Fruit fly (Drosophila melanogaster): ENCODE data around the gene IntS4.

IntS4 gene

DNA sequence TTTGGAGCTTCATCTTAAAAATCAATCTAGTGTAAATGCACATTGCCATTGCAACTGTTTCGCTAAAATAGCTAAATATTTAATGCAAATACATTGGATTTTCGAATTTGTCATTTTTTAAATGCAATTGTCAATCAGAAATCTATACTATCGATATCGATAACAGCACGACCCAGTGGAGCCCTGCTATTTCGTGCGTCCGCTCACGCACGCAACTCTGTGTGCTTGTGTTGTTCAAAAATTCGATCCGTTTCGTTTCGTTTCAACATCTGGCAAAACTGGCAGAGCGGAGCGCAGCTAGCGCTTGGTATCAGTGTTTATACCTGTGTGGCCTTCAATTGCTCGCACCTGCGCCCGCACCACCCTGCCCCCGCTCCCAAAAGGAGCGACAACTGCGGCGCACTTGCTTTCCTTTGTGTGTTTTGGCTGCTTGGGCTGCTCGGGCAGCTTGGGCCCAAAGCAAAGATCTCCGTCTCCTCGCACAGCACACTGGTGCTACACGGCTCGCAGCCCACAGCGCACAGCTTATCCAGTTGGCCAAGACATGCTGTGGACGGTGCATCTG is 30.1 kb upstream of the IntS4 start, which contains the start of gene CG12081:
Gene CG12081 (plus strand): TSS at position 205 of the 565 bp plus-strand sequence.
- TF ChIP-seq CG5204 (GFP tag; optimal IDR thresholded peaks at IDR 0.05) (no peak), CG12768 (GFP tag; optimal IDR thresholded peaks at IDR 0.05) (no peak), Crg-1 (GFP tag; optimal IDR thresholded peaks at IDR 0.05) (no peak), CG7045 (GFP tag; optimal IDR thresholded peaks at IDR 0.05) (no peak), bab1 (GFP tag; optimal IDR thresholded peaks at IDR 0.05) (peak; percentile 50), Mnt (GFP tag; optimal IDR thresholded peaks at IDR 0.05) (peak; percentile 51), CG14711 (tag; optimal IDR thresholded peaks at IDR 0.05) (peak; percentile 25), CG33017 (tag; optimal IDR thresholded peaks at IDR 0.05) (no peak), cic (GFP tag; optimal IDR thresholded peaks at IDR 0.05) (no peak), ovo (GFP tag; optimal IDR thresholded peaks at IDR 0.05) (no peak), Clk (GFP tag; optimal IDR thresholded peaks at IDR 0.05) (no peak), CG1620 (GFP tag; optimal IDR thresholded peaks at IDR 0.05) (peak; percentile 30), CG7101 (tag; optimal IDR thresholded peaks at IDR 0.05) (peak; percentile 11), kay (GFP tag; ENCODE audit: borderline replicate concordance) (no peak), pad (GFP tag; optimal IDR thresholded peaks at IDR 0.05) (no peak), tj (GFP tag; optimal IDR thresholded peaks at IDR 0.05) (no peak), toe (GFP tag; optimal IDR thresholded peaks at IDR 0.05) (no peak), Hr96 (GFP tag; optimal IDR thresholded peaks at IDR 0.05) (no peak), CG11617 (GFP tag; optimal IDR thresholded peaks at IDR 0.05) (no peak), cnc (optimal IDR thresholded peaks at IDR 0.05) (no peak)

DNA sequence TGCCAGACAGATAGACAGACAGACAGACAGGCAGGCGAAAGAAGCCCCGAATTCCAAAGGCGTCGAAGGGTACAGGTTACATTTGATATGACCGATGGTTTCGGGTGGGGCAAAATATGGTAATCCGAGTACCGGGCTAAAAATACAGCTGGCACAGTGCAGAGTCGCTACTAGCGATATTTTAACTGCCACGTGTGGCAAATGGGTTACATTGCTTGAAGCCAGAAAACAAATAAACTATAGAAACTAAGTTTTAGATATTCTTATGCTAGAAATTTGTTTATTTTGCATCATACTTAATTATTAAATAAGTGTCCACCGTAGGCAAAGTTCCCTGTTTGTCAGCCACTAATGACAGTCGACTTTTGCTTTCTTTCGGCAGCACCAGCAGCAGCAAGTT is 24.6 kb upstream of the IntS4 start:
- TF ChIP-seq CG14711 (tag; optimal IDR thresholded peaks at IDR 0.05) = no peak

DNA sequence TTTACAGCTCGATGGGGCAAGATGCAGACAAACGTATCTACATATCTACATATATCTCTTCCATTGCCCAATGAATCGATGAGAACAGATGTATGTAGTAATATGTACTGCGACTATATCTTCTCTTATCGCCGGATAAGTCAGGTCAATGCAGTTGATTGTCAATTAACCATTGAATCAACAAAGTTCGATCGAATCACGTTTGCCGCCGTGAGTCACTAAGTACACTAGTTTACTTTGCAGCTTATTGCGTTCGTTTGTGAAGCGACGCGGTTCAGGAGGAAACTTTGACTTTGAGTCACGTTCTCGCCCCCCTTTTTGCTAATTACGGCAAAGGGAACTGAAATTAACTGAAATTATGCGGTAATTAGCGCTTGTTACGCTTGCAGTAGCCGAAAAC is 22.2 kb upstream of the IntS4 start:
- no peak for TF ChIP-seq kay (GFP tag; ENCODE audit: borderline replicate concordance)
- TF ChIP-seq ovo (GFP tag; optimal IDR thresholded peaks at IDR 0.05) = peak; percentile 22
- no peak for TF ChIP-seq CG33017 (tag; optimal IDR thresholded peaks at IDR 0.05)
- no peak for TF ChIP-seq Mnt (GFP tag; optimal IDR thresholded peaks at IDR 0.05)
- no peak for TF ChIP-seq cic (GFP tag; optimal IDR thresholded peaks at IDR 0.05)

DNA sequence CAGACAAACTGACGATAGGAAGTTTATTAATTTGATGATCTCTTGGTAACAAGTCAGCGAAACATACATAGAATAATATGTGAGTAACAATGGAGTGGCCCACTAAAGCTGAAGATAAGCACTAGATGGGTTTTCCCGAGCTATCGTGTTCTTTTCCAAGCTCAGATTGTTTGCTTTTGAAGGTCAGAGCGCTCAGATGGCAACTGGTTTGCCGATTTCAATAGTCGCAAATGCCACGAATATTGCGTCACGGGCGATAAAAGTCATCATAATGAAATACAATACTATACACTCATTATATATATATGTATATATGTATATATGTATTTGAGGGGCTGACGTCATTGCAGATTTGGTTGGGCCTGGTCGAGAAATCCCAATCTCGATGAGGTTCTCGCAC is 21.3 kb upstream of the IntS4 start:
- TF ChIP-seq kay (GFP tag; ENCODE audit: borderline replicate concordance) = no peak

DNA sequence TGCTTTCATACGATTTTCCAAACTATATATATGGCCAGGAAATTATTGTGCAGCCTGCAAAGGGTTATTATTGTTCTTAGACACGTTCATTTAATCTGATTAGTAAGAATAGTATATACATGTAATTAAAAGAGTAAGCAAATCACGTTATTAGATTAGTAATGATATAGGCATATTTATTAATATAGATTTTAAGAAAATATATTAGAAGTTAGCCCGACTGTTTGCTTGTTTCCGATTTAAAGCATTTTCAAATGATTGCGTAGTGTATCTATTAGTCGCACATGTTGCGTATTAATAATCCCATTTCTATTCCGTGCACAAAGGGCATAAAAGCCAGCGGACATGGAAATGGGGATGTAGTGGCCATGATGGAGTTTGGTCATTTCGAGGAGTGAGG is 20.5 kb upstream of the IntS4 start:
- TF ChIP-seq bab1 (GFP tag; optimal IDR thresholded peaks at IDR 0.05) = no peak
- TF ChIP-seq CG33017 (tag; optimal IDR thresholded peaks at IDR 0.05) = no peak
- no peak for TF ChIP-seq kay (GFP tag; ENCODE audit: borderline replicate concordance)
- TF ChIP-seq CG7101 (tag; optimal IDR thresholded peaks at IDR 0.05) = no peak
- no peak for TF ChIP-seq ovo (GFP tag; optimal IDR thresholded peaks at IDR 0.05)
- TF ChIP-seq CG1620 (GFP tag; optimal IDR thresholded peaks at IDR 0.05) = no peak
- no peak for TF ChIP-seq Mnt (GFP tag; optimal IDR thresholded peaks at IDR 0.05)
- no peak for TF ChIP-seq CG7045 (GFP tag; optimal IDR thresholded peaks at IDR 0.05)
- no peak for TF ChIP-seq cic (GFP tag; optimal IDR thresholded peaks at IDR 0.05)
- no peak for TF ChIP-seq CG5204 (GFP tag; optimal IDR thresholded peaks at IDR 0.05)
- no peak for TF ChIP-seq CG12768 (GFP tag; optimal IDR thresholded peaks at IDR 0.05)
- no peak for TF ChIP-seq Clk (GFP tag; optimal IDR thresholded peaks at IDR 0.05)
- no peak for TF ChIP-seq pad (GFP tag; optimal IDR thresholded peaks at IDR 0.05)
- TF ChIP-seq CG14711 (tag; optimal IDR thresholded peaks at IDR 0.05) = no peak
- TF ChIP-seq Hr96 (GFP tag; optimal IDR thresholded peaks at IDR 0.05) = no peak
- TF ChIP-seq CG11617 (GFP tag; optimal IDR thresholded peaks at IDR 0.05) = no peak
- TF ChIP-seq Crg-1 (GFP tag; optimal IDR thresholded peaks at IDR 0.05) = no peak

DNA sequence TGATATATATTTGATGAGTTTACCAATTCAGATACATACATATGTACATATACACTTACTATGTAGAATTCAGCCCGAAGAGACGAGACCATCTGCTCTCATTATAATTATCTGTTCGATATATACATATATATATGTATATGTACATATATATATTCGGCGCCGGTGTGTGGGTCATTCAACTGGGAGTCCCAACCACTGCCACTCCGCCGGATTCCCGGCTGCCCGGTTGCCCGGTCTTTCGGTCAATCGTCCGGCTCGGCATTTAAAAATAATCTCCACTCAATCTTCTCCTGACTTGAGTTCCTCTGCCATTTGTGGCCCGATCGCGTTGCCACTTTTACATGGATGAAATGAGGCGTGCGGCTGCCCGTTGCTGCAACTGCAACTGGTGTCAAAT is 18.1 kb upstream of the IntS4 start:
- TF ChIP-seq cic (GFP tag; optimal IDR thresholded peaks at IDR 0.05) (no peak), Clk (GFP tag; optimal IDR thresholded peaks at IDR 0.05) (no peak), pad (GFP tag; optimal IDR thresholded peaks at IDR 0.05) (no peak), CG14711 (tag; optimal IDR thresholded peaks at IDR 0.05) (no peak), Mnt (GFP tag; optimal IDR thresholded peaks at IDR 0.05) (no peak)

DNA sequence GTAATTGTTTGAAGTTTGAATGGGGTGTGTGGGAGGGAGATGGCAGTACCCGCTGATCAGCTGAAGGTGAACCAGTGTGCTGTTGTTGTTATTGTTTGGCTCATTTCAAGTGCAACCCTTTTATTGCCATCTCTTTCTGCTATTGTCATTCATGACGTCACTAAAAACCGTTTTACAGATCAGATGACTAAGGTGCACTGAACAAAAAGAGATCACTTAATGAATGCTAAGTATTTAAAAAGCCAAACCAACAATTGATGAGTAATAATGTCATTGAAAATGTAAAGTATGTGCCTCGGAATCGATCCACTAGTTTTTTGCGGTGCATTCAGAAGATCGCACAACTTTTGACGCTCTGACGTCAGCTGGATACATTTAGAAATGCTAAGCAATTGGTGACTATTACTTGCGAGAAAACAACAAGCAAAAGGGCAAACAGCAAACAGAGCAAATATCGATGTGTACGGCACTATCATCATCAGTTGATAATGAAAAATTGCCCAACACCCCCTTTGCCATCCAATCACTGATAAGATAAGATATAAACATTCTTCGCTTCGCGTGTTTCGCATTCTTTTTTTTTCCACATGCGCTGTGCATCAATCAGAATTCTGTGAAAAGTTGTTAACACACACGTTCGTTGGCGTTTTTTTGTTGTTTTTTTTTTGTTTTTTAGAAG is 16.2 kb upstream of the IntS4 start:
- TF ChIP-seq Crg-1 (GFP tag; optimal IDR thresholded peaks at IDR 0.05) = no peak
- peak; percentile 82 for TF ChIP-seq CG7101 (tag; optimal IDR thresholded peaks at IDR 0.05)
- peak; percentile 71 for TF ChIP-seq CG33017 (tag; optimal IDR thresholded peaks at IDR 0.05)
- TF ChIP-seq kay (GFP tag; ENCODE audit: borderline replicate concordance) = peak; percentile 93
- peak; percentile 35 for TF ChIP-seq tj (GFP tag; optimal IDR thresholded peaks at IDR 0.05)
- peak; percentile 26 for TF ChIP-seq ovo (GFP tag; optimal IDR thresholded peaks at IDR 0.05)
- TF ChIP-seq cic (GFP tag; optimal IDR thresholded peaks at IDR 0.05) = no peak
- no peak for TF ChIP-seq cnc (optimal IDR thresholded peaks at IDR 0.05)
- TF ChIP-seq CG1620 (GFP tag; optimal IDR thresholded peaks at IDR 0.05) = peak; percentile 25
- peak; percentile 71 for TF ChIP-seq CG14711 (tag; optimal IDR thresholded peaks at IDR 0.05)
- TF ChIP-seq Clk (GFP tag; optimal IDR thresholded peaks at IDR 0.05) = peak; percentile 44
- no peak for TF ChIP-seq CG12768 (GFP tag; optimal IDR thresholded peaks at IDR 0.05)
- TF ChIP-seq Hr96 (GFP tag; optimal IDR thresholded peaks at IDR 0.05) = no peak
- peak; percentile 52 for TF ChIP-seq CG11617 (GFP tag; optimal IDR thresholded peaks at IDR 0.05)
- peak; percentile 67 for TF ChIP-seq bab1 (GFP tag; optimal IDR thresholded peaks at IDR 0.05)
- TF ChIP-seq Mnt (GFP tag; optimal IDR thresholded peaks at IDR 0.05) = peak; percentile 14
- TF ChIP-seq pad (GFP tag; optimal IDR thresholded peaks at IDR 0.05) = peak; percentile 32
- TF ChIP-seq toe (GFP tag; optimal IDR thresholded peaks at IDR 0.05) = peak; percentile 10
- peak; percentile 43 for TF ChIP-seq CG5204 (GFP tag; optimal IDR thresholded peaks at IDR 0.05)
- TF ChIP-seq CG7045 (GFP tag; optimal IDR thresholded peaks at IDR 0.05) = no peak

All from whole organism, adult.